Worm (Caenorhabditis elegans): ENCODE results near the gene ZC239.6.
"Not testable (repeated sequence)": the region's sequence is repeated elsewhere in the genome, so short reads cannot be mapped to it uniquely, and the experiment has no call there.

The ZC239.6 gene

DNA sequence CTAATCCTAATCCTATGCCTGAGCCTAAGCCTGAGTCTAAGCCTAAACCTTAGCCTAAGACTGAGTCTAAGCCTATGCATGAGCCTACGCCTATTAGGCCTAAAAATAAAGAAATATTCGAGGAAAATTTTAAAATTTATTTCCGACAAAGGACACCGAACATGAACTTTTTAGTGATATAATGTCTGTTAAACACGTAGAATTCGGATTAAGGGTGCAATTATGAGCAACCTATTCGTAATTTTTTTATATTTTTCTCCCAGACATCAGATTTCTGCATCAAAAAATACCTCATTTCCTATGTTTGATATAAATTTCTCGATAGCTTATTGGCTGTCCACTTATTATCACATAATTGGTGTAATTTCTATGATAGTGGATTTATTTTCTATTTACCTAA is 20.4 kb upstream of the ZC239.6 start, which contains the start of gene Y27F2A.11:
TSS of gene Y27F2A.11 (plus strand) at position 301 of the 400 bp plus-strand sequence.
- TF ChIP-seq snpc-1.1 (tag; optimal IDR thresholded peaks at IDR 0.05; ENCODE audit: insufficient read depth); sptf-2 (GFP tag; optimal IDR thresholded peaks at IDR 0.05); dpff-1 (tag; optimal IDR thresholded peaks at IDR 0.05): not testable (repeated sequence)

DNA sequence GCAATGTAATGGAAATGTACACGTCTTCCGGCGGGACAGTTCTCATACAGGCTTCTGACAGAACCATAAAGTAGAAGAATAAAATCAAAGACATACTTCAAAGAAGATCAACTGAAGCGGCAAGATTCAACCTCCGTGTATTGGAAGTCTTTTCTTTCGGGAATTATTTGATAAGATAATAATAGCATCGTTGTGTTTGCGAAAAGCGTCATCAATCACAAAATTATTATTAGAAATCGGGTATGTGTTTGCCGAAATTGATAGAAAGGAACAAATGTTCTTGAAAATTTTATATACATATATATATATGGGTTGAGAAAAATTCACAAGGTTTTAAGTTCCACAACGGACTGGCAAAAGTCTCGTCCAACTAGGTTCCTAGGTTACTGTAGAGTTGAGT is 17.9 kb upstream of the ZC239.6 start, which contains the start of gene Y27F2A.9:
TSS of gene Y27F2A.9 (minus strand) at position 101 of the 400 bp plus-strand sequence.
- not testable (repeated sequence) for TF ChIP-seq lag-1 (GFP tag; IDR thresholded peaks at IDR 0.05); Y53G8AR.9 (GFP tag; conservative IDR thresholded peaks at IDR 0.05); tlf-1 (GFP tag; optimal IDR thresholded peaks at IDR 0.05)

DNA sequence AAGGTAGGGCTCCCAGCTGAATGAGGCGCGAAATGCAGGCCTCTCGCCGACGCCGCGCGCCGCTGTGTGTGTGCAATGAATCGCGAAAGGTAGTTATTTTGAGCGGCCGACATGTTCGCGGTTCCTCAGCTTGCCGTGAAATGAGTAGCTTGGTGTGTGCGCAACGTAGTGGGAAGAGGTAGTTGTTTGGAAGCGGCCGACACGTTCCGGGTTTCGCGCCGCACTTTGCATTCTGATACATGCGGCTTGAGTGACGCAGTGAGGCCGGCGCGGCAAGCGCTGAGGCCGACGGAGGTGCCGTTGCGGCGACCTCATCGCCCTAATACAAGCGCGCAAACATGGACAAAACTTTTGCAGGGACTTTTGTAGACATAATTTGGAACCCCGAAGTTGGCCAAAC is 13.7 kb upstream of the ZC239.6 start:
- TF ChIP-seq zfh-2 (GFP tag; conservative IDR thresholded peaks at IDR 0.05) (peak; percentile 69; the same call in 1 of the 2 replicates), ekl-4 (GFP tag; IDR thresholded peaks at IDR 0.05) (no peak), F52B5.7 (tag; optimal IDR thresholded peaks at IDR 0.05) (no peak), nhr-120 (GFP tag; IDR thresholded peaks at IDR 0.05) (no peak), snpc-4 (GFP tag; optimal IDR thresholded peaks at IDR 0.05) (no peak), snpc-4 (tag; optimal IDR thresholded peaks at IDR 0.05) (peak in 1 of 4 experiments; percentile 68)

DNA sequence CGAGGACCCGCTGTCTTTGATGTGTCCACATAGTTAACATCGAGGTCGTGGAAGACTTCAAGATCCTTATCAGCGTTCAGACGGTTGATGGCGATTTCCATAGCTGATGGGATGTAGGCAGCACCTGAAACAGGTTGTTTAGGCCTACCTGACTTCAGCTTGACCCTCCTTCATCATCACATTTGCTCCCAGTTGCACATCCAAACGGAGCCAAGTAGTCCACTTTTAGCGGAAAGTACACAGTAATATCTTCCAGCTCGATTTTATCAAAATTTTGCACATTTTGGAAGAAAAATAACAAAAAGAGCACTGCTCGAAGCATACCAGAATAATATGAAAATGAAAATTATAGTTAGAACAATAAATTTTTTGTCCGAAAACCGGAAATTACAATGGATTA is 12.5 kb upstream of the ZC239.6 start, which contains the start of gene gcy-15:
TSS of gene gcy-15 (minus strand) at position 101 of the 400 bp plus-strand sequence.
- TF ChIP-seq sea-2 (GFP tag; IDR thresholded peaks at IDR 0.05) (no peak), akir-1 (GFP tag; optimal IDR thresholded peaks at IDR 0.05) (no peak), F39B2.1 (GFP tag; IDR thresholded peaks at IDR 0.05) (no peak), him-1 (tag; optimal IDR thresholded peaks at IDR 0.05) (no peak), pbrm-1 (GFP tag; IDR thresholded peaks at IDR 0.05) (no peak), nfyb-1 (GFP tag; IDR thresholded peaks at IDR 0.05) (no peak), F57C9.4 (tag; optimal IDR thresholded peaks at IDR 0.05) (no peak), atf-7 (tag; optimal IDR thresholded peaks at IDR 0.05) (no peak), lin-40 (tag; optimal IDR thresholded peaks at IDR 0.05) (no peak), mxl-1 (tag; optimal IDR thresholded peaks at IDR 0.05) (no peak), ekl-4 (GFP tag; IDR thresholded peaks at IDR 0.05) (no peak), rcor-1 (GFP tag; IDR thresholded peaks at IDR 0.05) (no peak), egl-44 (GFP tag; IDR thresholded peaks at IDR 0.05) (no peak), hmg-20 (GFP tag; IDR thresholded peaks at IDR 0.05) (no peak), mcd-1 (GFP tag; IDR thresholded peaks at IDR 0.05) (no peak), ztf-18 (tag; optimal IDR thresholded peaks at IDR 0.05) (no peak)

DNA sequence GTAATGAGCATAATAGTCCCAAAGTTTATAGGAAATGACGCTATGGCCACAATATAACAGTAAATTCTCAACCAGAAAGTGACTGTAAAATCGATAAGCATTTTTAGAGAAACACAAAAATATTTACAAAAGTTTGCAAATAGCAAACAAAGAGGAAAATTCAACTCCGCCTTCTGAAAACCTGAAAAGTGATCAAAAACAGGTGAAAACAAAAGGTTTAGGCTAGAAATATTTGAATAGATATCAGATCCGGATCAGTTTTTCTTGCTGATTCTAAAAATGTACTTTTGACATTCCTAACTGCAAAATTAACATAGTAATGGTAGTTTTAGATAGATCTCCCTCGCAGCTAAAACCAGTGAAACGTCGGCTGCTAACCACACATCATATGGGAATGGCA is 10.4 kb upstream of the ZC239.6 start, which contains the start of gene sri-51:
TSS of gene sri-51 (minus strand) at position 101 of the 400 bp plus-strand sequence.
- no peak for TF ChIP-seq hrde-1 (tag; optimal IDR thresholded peaks at IDR 0.05; ENCODE audit: borderline replicate concordance)
- no peak for TF ChIP-seq F57C9.4 (tag; optimal IDR thresholded peaks at IDR 0.05)

DNA sequence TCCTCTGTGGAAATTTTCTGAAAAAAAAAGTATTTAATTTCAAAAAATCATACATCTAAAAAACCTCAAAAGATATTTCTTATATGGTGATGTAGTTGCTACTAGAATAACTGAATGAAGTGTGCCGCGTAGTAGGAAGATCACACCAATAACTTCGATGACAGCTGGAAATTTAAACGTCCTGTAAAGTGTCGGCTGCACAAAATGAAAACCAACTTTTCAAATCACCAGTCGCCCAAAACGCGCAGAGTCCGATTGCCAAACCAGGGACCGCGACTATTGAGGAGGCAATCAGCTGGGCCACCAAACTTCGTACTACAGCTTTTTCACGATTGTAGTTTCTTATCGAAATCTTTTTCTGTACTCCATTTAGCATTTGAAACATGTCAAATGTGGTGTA is 8.2 kb upstream of the ZC239.6 start, which contains the start of gene sri-48:
TSS of gene sri-48 (minus strand) at position 101 of the 400 bp plus-strand sequence.
- TF ChIP-seq ztf-25 (GFP tag; IDR thresholded peaks at IDR 0.05); zfh-2 (GFP tag; conservative IDR thresholded peaks at IDR 0.05); nfya-2 (GFP tag; IDR thresholded peaks at IDR 0.05): not testable (repeated sequence)
